Fruit fly (Drosophila melanogaster): ENCODE measurements around the gene CG33116.

The CG33116 gene

dm6 chr2L:19574959-19575625 is 41.8 kb downstream of the CG33116 start (continued):
- TF ChIP-seq CG32767 (GFP tag; IDR thresholded peaks at IDR 0.05): peak; percentile 58; the same call in 1 of the 2 replicates
- no peak for TF ChIP-seq pita (GFP tag; optimal IDR thresholded peaks at IDR 0.05)
- peak; percentile 100 for TF ChIP-seq chinmo (GFP tag; IDR thresholded peaks at IDR 0.05; ENCODE audit: partially characterized antibody)
- peak; percentile 73 for TF ChIP-seq zen2 (GFP tag; IDR thresholded peaks at IDR 0.05; ENCODE audit: partially characterized antibody)
- peak; percentile 85 for TF ChIP-seq CG9437 (GFP tag; optimal IDR thresholded peaks at IDR 0.05)
- TF ChIP-seq Adf1 (GFP tag; IDR thresholded peaks at IDR 0.05): peak; percentile 69; the same call in 1 of the 2 replicates
- peak; percentile 55 for TF ChIP-seq Bgb (GFP tag; IDR thresholded peaks at IDR 0.05; ENCODE audit: partially characterized antibody)
- TF ChIP-seq CG6791 (GFP tag; IDR thresholded peaks at IDR 0.05; ENCODE audit: partially characterized antibody): 0 out of 3 replicates have a peak, but pooled peaks have one; percentile 50
- peak; percentile 99 for TF ChIP-seq CG4360 (GFP tag; IDR thresholded peaks at IDR 0.05)
- 0 out of 3 replicates have a peak, but pooled peaks have one; percentile 26 for TF ChIP-seq CG14860 (GFP tag; IDR thresholded peaks at IDR 0.05; ENCODE audit: partially characterized antibody)
- TF ChIP-seq hbn (GFP tag; IDR thresholded peaks at IDR 0.05; ENCODE audit: partially characterized antibody): peak; percentile 25; the same call in 1 of the 2 replicates
- peak; percentile 35 for TF ChIP-seq mirr (GFP tag; optimal IDR thresholded peaks at IDR 0.05)
- no peak for TF ChIP-seq nerfin-1 (tag; optimal IDR thresholded peaks at IDR 0.05)
- TF ChIP-seq tna (GFP tag; IDR thresholded peaks at IDR 0.05; ENCODE audit: partially characterized antibody): peak; percentile 39; the same call in 1 of the 2 replicates
- no peak for TF ChIP-seq YL-1 (GFP tag; optimal IDR thresholded peaks at IDR 0.05)
- TF ChIP-seq CG18011 (GFP tag; optimal IDR thresholded peaks at IDR 0.05): no peak
- TF ChIP-seq bbx (GFP tag; IDR thresholded peaks at IDR 0.05; ENCODE audit: partially characterized antibody): peak; percentile 52; the same call in 1 of the 2 replicates
- TF ChIP-seq CG14441 (GFP tag; IDR thresholded peaks at IDR 0.05): no peak
- peak; percentile 91 for TF ChIP-seq CG8478 (optimal IDR thresholded peaks at IDR 0.05)
- no peak for TF ChIP-seq BEAF-32 (GFP tag; optimal IDR thresholded peaks at IDR 0.05)
- TF ChIP-seq croc (GFP tag; conservative IDR thresholded peaks at IDR 0.05): no peak
- peak; percentile 56; the same call in 2 of the 3 replicates for TF ChIP-seq CG34224 (GFP tag; IDR thresholded peaks at IDR 0.05; ENCODE audit: partially characterized antibody)
- TF ChIP-seq zfh1 (GFP tag; IDR thresholded peaks at IDR 0.05): no peak
- peak; percentile 62; the same call in 1 of the 2 replicates for TF ChIP-seq CG13287 (GFP tag; IDR thresholded peaks at IDR 0.05; ENCODE audit: partially characterized antibody)
- TF ChIP-seq dmrt11E (tag; optimal IDR thresholded peaks at IDR 0.05): no peak
- no peak for TF ChIP-seq pan (optimal IDR thresholded peaks at IDR 0.05)
- no peak for TF ChIP-seq pan (GFP tag; optimal IDR thresholded peaks at IDR 0.05 in 1 of 2, IDR thresholded peaks at IDR 0.05 in 1 of 2)
- TF ChIP-seq CG6175 (GFP tag; IDR thresholded peaks at IDR 0.05): peak; percentile 96
- TF ChIP-seq rib (GFP tag; IDR thresholded peaks at IDR 0.05): peak; percentile 29; the same call in 1 of the 2 replicates
- peak in 1 of 2 experiments; percentile 69 for TF ChIP-seq Pdp1 (GFP tag; optimal IDR thresholded peaks at IDR 0.05)
- TF ChIP-seq CG17568 (GFP tag; optimal IDR thresholded peaks at IDR 0.05): no peak

DNA sequence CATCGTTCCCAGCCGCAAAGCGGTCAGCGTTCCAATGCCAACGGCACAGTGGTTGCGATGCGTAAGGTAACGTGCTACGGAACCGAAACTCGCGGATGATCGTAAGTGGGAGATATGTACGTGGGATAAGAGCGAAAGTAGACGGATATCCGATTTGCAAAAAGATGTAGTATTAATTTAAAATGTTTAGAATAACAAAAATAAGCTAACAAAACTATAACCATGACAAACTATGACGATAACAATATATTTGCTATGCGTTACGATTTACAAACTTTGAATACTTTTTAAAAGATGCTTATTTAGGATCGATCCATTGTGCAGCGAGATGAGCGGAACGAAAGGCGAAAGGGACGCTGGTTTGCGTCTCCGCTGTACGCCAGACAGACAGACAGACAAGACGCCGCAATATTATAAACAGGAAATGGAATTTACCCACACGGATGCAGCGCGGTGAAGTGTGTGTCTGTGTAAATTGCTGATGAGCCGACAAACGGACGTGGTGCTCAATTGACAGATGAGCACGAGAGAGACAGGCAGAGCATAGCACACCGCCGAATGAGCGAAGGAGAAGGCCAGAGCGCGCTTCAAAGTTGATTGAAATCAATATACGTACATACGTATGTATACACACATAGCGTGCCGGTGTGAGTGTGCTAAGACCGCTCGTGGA is 42.5 kb downstream of the CG33116 start:
- TF ChIP-seq pum (GFP tag; optimal IDR thresholded peaks at IDR 0.05) (peak; percentile 96), CG2875 (GFP tag; optimal IDR thresholded peaks at IDR 0.05) (peak; percentile 91), CG13624 (GFP tag; optimal IDR thresholded peaks at IDR 0.05) (peak; percentile 98), cg (GFP tag; optimal IDR thresholded peaks at IDR 0.05) (peak; percentile 92), klu (GFP tag; IDR thresholded peaks at IDR 0.05) (peak; percentile 92), CG8478 (optimal IDR thresholded peaks at IDR 0.05) (peak; percentile 63), prd (optimal IDR thresholded peaks at IDR 0.05) (no peak), prd (GFP tag; IDR thresholded peaks at IDR 0.05) (peak; percentile 96), tup (GFP tag; optimal IDR thresholded peaks at IDR 0.05) (peak; percentile 85), lbe (GFP tag; optimal IDR thresholded peaks at IDR 0.05) (peak; percentile 63), CG1647 (GFP tag; optimal IDR thresholded peaks at IDR 0.05) (peak; percentile 95), zf30C (GFP tag; optimal IDR thresholded peaks at IDR 0.05) (no peak), psq (GFP tag; optimal IDR thresholded peaks at IDR 0.05) (peak; percentile 86), GATAe (GFP tag; conservative IDR thresholded peaks at IDR 0.05) (peak; percentile 77), CG17359 (tag; optimal IDR thresholded peaks at IDR 0.05) (peak; percentile 93), CG32532 (GFP tag; IDR thresholded peaks at IDR 0.05) (peak; percentile 94), lab (GFP tag; optimal IDR thresholded peaks at IDR 0.05) (peak; percentile 96), CG12391 (tag; optimal IDR thresholded peaks at IDR 0.05) (peak; percentile 97)
